Worm (Caenorhabditis elegans) whole organism, midembryonic: Measurements from ENCODE around the gene F54H12.5.

Experiments
- cog-1 ChIP-seq: sonication (generic microtip); optimal IDR thresholded peaks from 2 replicates; lab custom pipeline; 2016; ENCODE audit warnings: missing genetic modification characterization, missing compliant biosample characterization
- flt-1 ChIP-seq: fragments of 200-800 bp; sonication (Bioruptor generic); IDR thresholded peaks from 2 replicates; pipeline ENCODE4 v1.3.6; 2022; ENCODE audit warnings: missing genetic modification characterization, missing compliant biosample characterization
- klf-2 ChIP-seq: fragments of 200-800 bp; sonication (Bioruptor generic); conservative IDR thresholded peaks from 2 replicates; pipeline ENCODE4 v1.3.6; 2022; ENCODE audit warnings: missing genetic modification reagents, missing genetic modification characterization, missing compliant biosample characterization
- med-1 ChIP-seq: sonication (generic microtip); optimal IDR thresholded peaks from 2 replicates; lab custom pipeline; 2017; ENCODE audit warnings: missing genetic modification characterization, mild to moderate bottlenecking, missing compliant biosample characterization, antibody characterized with exemption, missing genetic modification reagents; ENCODE audit not compliant: insufficient read depth
- ref-1 ChIP-seq: fragments of 200-800 bp; sonication (Bioruptor generic); conservative IDR thresholded peaks from 2 replicates; pipeline ENCODE4 v1.3.6; 2022; ENCODE audit warnings: missing genetic modification reagents, missing genetic modification characterization, missing compliant biosample characterization
- tab-1 ChIP-seq: fragments of 200-800 bp; sonication (Bioruptor generic); IDR thresholded peaks from 2 replicates; pipeline ENCODE4 v1.3.6; 2022; ENCODE audit warnings: missing genetic modification characterization, missing compliant biosample characterization
- ztf-29 ChIP-seq: fragments of 200-800 bp; sonication (Bioruptor generic); IDR thresholded peaks from 2 replicates; pipeline ENCODE4 v1.3.6; 2022; ENCODE audit warnings: missing genetic modification reagents, missing genetic modification characterization, missing compliant biosample characterization

- TF ChIP-seq klf-2 (GFP tag; lab: Robert Waterston, UW) (no peak), ztf-29 (no peak), cog-1 (tag; lab: Kevin White, UChicago) (no peak), med-1 (GFP tag; lab: Kevin White, UChicago) (no peak), flt-1 (GFP tag; lab: Robert Waterston, UW) (no peak), tab-1 (GFP tag; lab: Robert Waterston, UW) (no peak), ref-1 (no peak)
Observed at ce11 chrIII:7953208-7953607, 18.8 kb downstream of the F54H12.5 start, which contains the start of gene let-754.
